Fruit fly (Drosophila melanogaster) whole organism: ENCODE measurements around the gene CG11889.

Experiments
- CG8478 ChIP-seq: fragments of >200 bp; optimal IDR thresholded peaks from 2 replicates; lab custom pipeline; 2018; ENCODE audit warnings: inconsistent platforms
- Dll ChIP-seq: fragments of >200 bp; optimal IDR thresholded peaks from 2 replicates; lab custom pipeline; 2017
- EcR ChIP-seq, 2 experiments: fragments of >200 bp; optimal IDR thresholded peaks; 2 replicates each; lab custom pipeline; 2017; ENCODE audit warnings: missing biosample characterization in 2 of 2, missing genetic modification characterization in 2 of 2, missing genetic modification reagents in 2 of 2
- pan ChIP-seq: fragments of >200 bp; optimal IDR thresholded peaks from 2 replicates; lab custom pipeline; 2017
- psq ChIP-seq: fragments of >200 bp; optimal IDR thresholded peaks from 2 replicates; lab custom pipeline; 2017
- usp ChIP-seq: fragments of >200 bp; optimal IDR thresholded peaks from 2 replicates; lab custom pipeline; 2017; ENCODE audit warnings: missing biosample characterization, missing genetic modification characterization, mixed read lengths

CG11889 gene

dm6 chr3R:25247379-25247869 is 22.6 kb upstream of the CG11889 start, which contains the start of the genes RpS27 and Nup37:
RpS27 (minus strand) TSS chr3R:25247514.
Nup37 (plus strand) TSS chr3R:25247658.
- TF ChIP-seq usp (GFP tag; lab: Kevin White, UChicago) (no peak), psq (lab: Kevin White, UChicago) (no peak), EcR (GFP tag; optimal IDR thresholded peaks at IDR 0.05; lab: Kevin White, UChicago) (no peak), Dll (no peak), pan (no peak), CG8478 (lab: Kevin White, UChicago) (no peak)

DNA sequence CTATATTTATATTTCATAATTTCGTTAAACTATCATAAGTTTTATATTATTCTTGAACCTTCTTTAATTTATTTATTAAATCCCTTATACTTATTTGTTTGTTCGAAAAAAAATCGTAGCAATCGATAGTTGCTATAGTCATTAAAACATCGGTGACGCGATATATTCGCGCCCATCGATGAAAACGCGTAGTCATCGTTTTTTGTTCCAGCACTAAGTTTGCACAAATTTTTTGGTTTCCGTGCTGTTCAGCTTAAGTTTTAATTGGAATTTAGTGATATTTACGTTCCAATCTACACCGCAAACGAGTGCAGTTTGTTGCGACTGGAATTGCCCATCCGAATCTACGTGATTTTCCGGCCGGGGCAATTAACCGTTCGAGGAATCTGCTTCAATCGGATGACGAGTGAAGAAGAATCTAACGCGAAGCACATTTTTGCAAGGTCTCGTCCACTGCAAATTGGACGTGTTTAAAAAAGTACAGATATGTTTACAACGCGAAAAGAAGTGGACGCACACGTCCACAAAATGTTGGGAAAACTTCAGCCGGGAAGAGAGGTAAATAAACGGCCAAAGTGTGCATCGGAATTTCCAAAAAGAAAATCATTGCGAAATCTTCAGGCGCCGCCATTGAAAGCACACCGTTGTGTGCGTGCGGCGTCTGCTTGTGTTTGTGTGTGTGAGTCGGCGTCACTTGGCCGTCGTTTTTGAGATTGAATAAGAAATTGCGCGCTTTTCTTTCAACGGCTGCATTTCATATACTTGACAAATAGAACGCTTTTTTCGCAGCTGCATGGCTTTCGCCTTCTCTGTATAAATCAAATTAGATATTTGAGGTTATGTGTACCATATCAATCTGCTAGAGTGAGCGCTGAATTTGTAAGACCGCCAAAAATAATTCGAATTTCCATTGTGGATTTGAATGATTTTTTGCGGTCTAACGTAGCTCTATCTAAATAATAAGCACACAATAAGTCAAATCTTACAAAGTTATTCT is 20.6 kb upstream of the CG11889 start, which contains the start of gene Nup358:
Nup358 (plus strand) TSS at position 204 of the 997 bp plus-strand sequence.
- no peak for TF ChIP-seq EcR (GFP tag; optimal IDR thresholded peaks at IDR 0.05; lab: Kevin White, UChicago)
- TF ChIP-seq CG8478 (lab: Kevin White, UChicago): no peak
- no peak for TF ChIP-seq psq (lab: Kevin White, UChicago)
- TF ChIP-seq usp (GFP tag; lab: Kevin White, UChicago): no peak
- no peak for TF ChIP-seq pan
- TF ChIP-seq Dll: no peak

- TF ChIP-seq Dll (no peak), pan (no peak), CG8478 (lab: Kevin White, UChicago) (no peak), usp (GFP tag; lab: Kevin White, UChicago) (no peak), EcR (GFP tag; optimal IDR thresholded peaks at IDR 0.05; lab: Kevin White, UChicago) (no peak), psq (lab: Kevin White, UChicago) (no peak)
Observed at dm6 chr3R:25258628-25259240, 11.3 kb upstream of the CG11889 start, which contains the start of gene CG11857. CG11857 (plus strand) TSS chr3R:25258898.

DNA sequence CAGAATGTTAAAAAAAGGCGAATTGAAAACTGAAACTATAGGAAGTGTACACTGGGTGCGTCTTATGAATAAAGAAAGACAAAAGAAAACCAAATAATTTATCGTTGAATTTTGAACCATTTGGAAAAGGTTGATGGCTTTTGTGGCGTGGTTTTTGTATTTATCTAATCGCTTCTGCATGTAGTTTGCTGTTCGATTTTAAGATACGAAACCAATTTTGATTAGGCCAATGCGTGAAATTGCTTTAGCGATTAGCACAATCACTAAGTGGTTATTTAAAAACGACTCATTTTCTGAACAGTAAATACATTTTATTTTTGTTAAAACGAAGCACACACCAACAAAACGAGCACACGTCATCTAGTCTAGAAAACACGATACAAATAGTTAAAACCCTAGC is 9.3 kb upstream of the CG11889 start:
- TF ChIP-seq pan (no peak), psq (lab: Kevin White, UChicago) (no peak), CG8478 (lab: Kevin White, UChicago) (no peak), EcR (GFP tag; optimal IDR thresholded peaks at IDR 0.05; lab: Kevin White, UChicago) (no peak), usp (GFP tag; lab: Kevin White, UChicago) (no peak), Dll (no peak)

dm6 chr3R:25262322-25262761 is 7.7 kb upstream of the CG11889 start, which contains the start of the genes Kdsr and CG11858:
Kdsr (minus strand) TSS chr3R:25262498.
CG11858 (plus strand) TSS chr3R:25262741.
- TF ChIP-seq Dll: no peak
- no peak for TF ChIP-seq CG8478 (lab: Kevin White, UChicago)
- TF ChIP-seq psq (lab: Kevin White, UChicago): no peak
- no peak for TF ChIP-seq pan
- no peak for TF ChIP-seq EcR (GFP tag; optimal IDR thresholded peaks at IDR 0.05; lab: Kevin White, UChicago)
- no peak for TF ChIP-seq usp (GFP tag; lab: Kevin White, UChicago)

dm6 chr3R:25265589-25266201 is 4.3 kb upstream of the CG11889 start, which contains the start of the genes GlnRS and RIOK2:
GlnRS (minus strand) TSS chr3R:25265721.
RIOK2 (plus strand) TSS chr3R:25265844.
- TF ChIP-seq pan (no peak), CG8478 (lab: Kevin White, UChicago) (no peak), psq (lab: Kevin White, UChicago) (no peak), EcR (GFP tag; optimal IDR thresholded peaks at IDR 0.05; lab: Kevin White, UChicago) (no peak), usp (GFP tag; lab: Kevin White, UChicago) (no peak), Dll (no peak)

dm6 chr3R:25266751-25267150 is 3.3 kb upstream of the CG11889 start:
- TF ChIP-seq CG8478 (lab: Kevin White, UChicago) (no peak), psq (lab: Kevin White, UChicago) (no peak), pan (no peak), EcR (GFP tag; optimal IDR thresholded peaks at IDR 0.05; lab: Kevin White, UChicago) (no peak), Dll (no peak), usp (GFP tag; lab: Kevin White, UChicago) (no peak)

- TF ChIP-seq pan (no peak), Dll (no peak), psq (lab: Kevin White, UChicago) (no peak), CG8478 (lab: Kevin White, UChicago) (no peak), EcR (GFP tag; optimal IDR thresholded peaks at IDR 0.05; lab: Kevin White, UChicago) (no peak)
Observed at dm6 chr3R:25273537-25273936, 3.5 kb downstream of the CG11889 start, which contains the start of gene CG11878. CG11878 (plus strand) TSS chr3R:25273837.

DNA sequence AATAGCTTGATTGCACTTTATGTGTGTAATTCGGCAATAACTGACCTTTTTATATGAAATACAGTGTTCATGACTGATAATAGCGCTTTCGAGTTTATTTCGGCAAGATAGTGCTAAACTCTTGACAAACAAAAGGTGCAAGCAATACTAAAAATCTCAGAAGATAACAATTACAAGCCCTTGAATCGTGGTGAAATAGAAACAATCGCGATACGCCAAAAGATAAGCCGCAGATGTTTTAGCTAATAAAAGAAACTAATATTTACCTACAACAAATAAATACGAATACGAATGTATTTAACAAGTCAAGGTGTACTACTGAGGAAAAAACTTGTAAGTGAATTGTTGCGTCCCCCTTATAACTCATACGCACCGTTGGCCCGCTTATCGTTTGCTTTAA is 5.3 kb downstream of the CG11889 start:
- TF ChIP-seq Dll (no peak), EcR (GFP tag; optimal IDR thresholded peaks at IDR 0.05; lab: Kevin White, UChicago) (no peak), CG8478 (lab: Kevin White, UChicago) (no peak), pan (no peak), usp (GFP tag; lab: Kevin White, UChicago) (no peak), psq (lab: Kevin White, UChicago) (no peak)

DNA sequence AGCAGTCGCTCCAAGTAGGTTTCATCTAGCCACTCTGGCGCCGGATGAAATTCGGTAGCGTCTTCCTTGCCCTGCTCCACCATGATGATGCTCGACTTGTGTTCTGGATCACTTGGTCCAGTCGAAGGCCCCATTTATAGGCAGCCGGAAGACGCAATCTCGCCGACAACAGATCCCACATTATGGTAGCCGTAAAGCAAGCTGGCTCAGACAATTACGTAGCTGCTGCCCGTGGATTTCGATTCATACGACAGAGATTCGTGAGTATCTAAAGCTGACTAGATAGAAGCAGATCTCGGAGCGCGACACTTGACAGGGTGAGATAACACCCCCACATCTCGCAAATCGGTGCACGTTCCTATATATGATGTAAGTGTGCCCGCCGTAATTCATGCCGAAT is 7.1 kb downstream of the CG11889 start, which contains the start of gene CG10513:
CG10513 (minus strand) TSS at position 101 of the 400 bp plus-strand sequence.
- TF ChIP-seq pan: no peak
- no peak for TF ChIP-seq CG8478 (lab: Kevin White, UChicago)
- TF ChIP-seq usp (GFP tag; lab: Kevin White, UChicago): no peak
- no peak for TF ChIP-seq psq (lab: Kevin White, UChicago)
- TF ChIP-seq EcR (GFP tag; optimal IDR thresholded peaks at IDR 0.05; lab: Kevin White, UChicago): no peak
- no peak for TF ChIP-seq Dll
